Fruit fly (Drosophila melanogaster) whole organism, wandering third instar larva: ENCODE data around the gene Pex1.

Experiments
- GATAd ChIP-seq: sonication (Bioruptor generic); optimal IDR thresholded peaks from 2 replicates; lab custom pipeline; 2016; ENCODE audit warnings: missing biosample characterization, missing genetic modification characterization
- lola ChIP-seq: fragments of >200 bp; optimal IDR thresholded peaks from 2 replicates; lab custom pipeline; 2017; ENCODE audit warnings: missing biosample characterization, missing genetic modification characterization
- usp ChIP-seq: fragments of >200 bp; optimal IDR thresholded peaks from 2 replicates; lab custom pipeline; 2017; ENCODE audit warnings: missing biosample characterization, missing genetic modification characterization

DNA sequence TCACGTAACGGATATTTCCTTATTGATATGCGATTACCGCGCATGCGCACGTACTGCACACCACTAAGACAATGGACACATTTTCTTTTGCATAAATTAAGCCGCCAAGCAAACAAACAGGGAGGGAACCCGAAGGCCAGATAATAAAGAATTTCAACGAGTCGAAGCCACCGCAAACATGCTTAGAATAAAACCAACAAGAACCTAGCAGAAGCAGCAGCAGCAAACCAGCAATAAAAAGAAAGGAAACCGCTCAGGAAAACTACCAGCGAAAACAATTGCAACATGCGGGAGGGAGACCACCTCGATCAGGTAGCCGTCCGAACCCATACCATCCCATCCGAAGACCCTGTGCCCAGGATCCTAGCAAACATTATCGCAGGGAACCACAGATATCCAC, 4.9 kb downstream of the Pex1 start:
- TF ChIP-seq usp (GFP tag; lab: Kevin White, UChicago): no peak
- no peak for TF ChIP-seq GATAd (GFP tag; lab: Kevin White, UChicago)
- TF ChIP-seq lola (GFP tag; lab: Kevin White, UChicago): no peak
